Fruit fly (Drosophila melanogaster): ENCODE data around the gene chinmo.
A peak's percentile ranks its signal among the peaks of the same experiment; 100 is the strongest.

chinmo gene

DNA sequence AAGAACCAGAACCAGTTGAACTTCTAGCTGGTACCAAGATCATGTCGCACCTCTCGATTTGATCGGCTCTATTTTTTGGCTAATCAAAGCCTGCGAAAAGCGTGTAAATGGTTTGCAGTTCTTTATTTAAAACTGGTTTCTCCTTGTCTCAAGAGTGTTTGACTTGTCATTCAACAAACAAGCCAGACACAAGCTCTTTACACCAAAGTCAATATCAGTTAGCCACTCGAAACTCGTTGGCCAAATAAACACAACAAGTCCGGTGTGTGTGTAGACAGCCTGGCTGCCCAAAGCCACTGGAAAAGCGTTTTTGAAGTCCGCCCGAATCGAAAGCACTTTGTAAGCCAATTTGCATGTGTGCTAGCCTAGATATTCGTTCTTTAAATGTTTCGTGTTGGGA lies 89.0 kb downstream of the chinmo start (continued):
- peak; percentile 12 for TF ChIP-seq gem (tag; optimal IDR thresholded peaks at IDR 0.05)
- TF ChIP-seq fd3F (GFP tag; optimal IDR thresholded peaks at IDR 0.05), result no peak
- no peak for TF ChIP-seq dmrt99B (tag; optimal IDR thresholded peaks at IDR 0.05)
- peak in 1 of 2 experiments; percentile 4 for TF ChIP-seq bsh (GFP tag; optimal IDR thresholded peaks at IDR 0.05)
- no peak for TF ChIP-seq CG2199 (GFP tag; IDR thresholded peaks at IDR 0.05)
- no peak for TF ChIP-seq CG2202 (tag; optimal IDR thresholded peaks at IDR 0.05)
- TF ChIP-seq seq (GFP tag; IDR thresholded peaks at IDR 0.05), result peak; percentile 46; the same call in 1 of the 2 replicates
- peak; percentile 56 for TF ChIP-seq stc (GFP tag; IDR thresholded peaks at IDR 0.05)
- no peak for TF ChIP-seq Trl (optimal IDR thresholded peaks at IDR 0.05)
- no peak for TF ChIP-seq Trl (GFP tag; optimal IDR thresholded peaks at IDR 0.05)
- no peak for TF ChIP-seq CG12104 (GFP tag; optimal IDR thresholded peaks at IDR 0.05)
- TF ChIP-seq CG9932 (GFP tag; IDR thresholded peaks at IDR 0.05), result peak; percentile 13; the same call in 1 of the 2 replicates
- peak; percentile 10 for TF ChIP-seq sens (GFP tag)
- TF ChIP-seq lab (GFP tag; optimal IDR thresholded peaks at IDR 0.05), result peak; percentile 62
- TF ChIP-seq CG30403 (GFP tag; optimal IDR thresholded peaks at IDR 0.05), result no peak
- peak; percentile 78 for TF ChIP-seq Med (GFP tag)
- no peak for TF ChIP-seq pan (optimal IDR thresholded peaks at IDR 0.05)
- peak in 1 of 2 experiments; percentile 37 for TF ChIP-seq pan (GFP tag; optimal IDR thresholded peaks at IDR 0.05 in 1 of 2, IDR thresholded peaks at IDR 0.05 in 1 of 2)
- TF ChIP-seq Pdp1 (GFP tag; optimal IDR thresholded peaks at IDR 0.05), result no peak
- peak; percentile 30 for TF ChIP-seq CG15269 (tag; optimal IDR thresholded peaks at IDR 0.05)
- no peak for TF ChIP-seq h (optimal IDR thresholded peaks at IDR 0.05)
- TF ChIP-seq dysf (GFP tag; IDR thresholded peaks at IDR 0.05), result no peak
- TF ChIP-seq Awh (GFP tag; IDR thresholded peaks at IDR 0.05), result peak; percentile 55; the same call in 1 of the 2 replicates
- TF ChIP-seq CG1603 (tag; optimal IDR thresholded peaks at IDR 0.05), result no peak
- TF ChIP-seq ATbp (GFP tag; optimal IDR thresholded peaks at IDR 0.05), result peak; percentile 52
- TF ChIP-seq sob (GFP tag; IDR thresholded peaks at IDR 0.05), result peak; percentile 46; the same call in 1 of the 2 replicates
- TF ChIP-seq CG13296 (GFP tag; optimal IDR thresholded peaks at IDR 0.05), result peak; percentile 19
- peak; percentile 6 for TF ChIP-seq CG17359 (tag; optimal IDR thresholded peaks at IDR 0.05)
- TF ChIP-seq Dll (GFP tag; IDR thresholded peaks at IDR 0.05; ENCODE audit: partially characterized antibody), result no peak
- TF ChIP-seq Max (GFP tag; optimal IDR thresholded peaks at IDR 0.05), result no peak
- peak; percentile 18 for TF ChIP-seq CG3407 (GFP tag; optimal IDR thresholded peaks at IDR 0.05)
- TF ChIP-seq ranshi (GFP tag; IDR thresholded peaks at IDR 0.05), result no peak
- TF ChIP-seq prd (optimal IDR thresholded peaks at IDR 0.05), result no peak
- no peak for TF ChIP-seq prd (GFP tag; IDR thresholded peaks at IDR 0.05)
- TF ChIP-seq mirr (GFP tag; optimal IDR thresholded peaks at IDR 0.05), result peak; percentile 53
- TF ChIP-seq Spps (tag; optimal IDR thresholded peaks at IDR 0.05), result no peak
- peak; percentile 35 for TF ChIP-seq CG2678 (tag; optimal IDR thresholded peaks at IDR 0.05)
- TF ChIP-seq Lhr (GFP tag; optimal IDR thresholded peaks at IDR 0.05), result no peak
- 0 out of 3 replicates have a peak, but pooled peaks have one; percentile 22 for TF ChIP-seq otp (GFP tag; IDR thresholded peaks at IDR 0.05)

dm6 chr2L:1743800-1744199 lies 92.7 kb downstream of the chinmo start:
- peak; percentile 31 for TF ChIP-seq CG34376 (GFP tag; optimal IDR thresholded peaks at IDR 0.05)
- TF ChIP-seq CG16815 (GFP tag; optimal IDR thresholded peaks at IDR 0.05), result no peak
- TF ChIP-seq hb (GFP tag; IDR thresholded peaks at IDR 0.05; ENCODE audit: partially characterized antibody), result no peak
- TF ChIP-seq CG14014 (GFP tag; IDR thresholded peaks at IDR 0.05), result no peak
